Comparison of ENCODE assay signal across 6 fruit fly cellular contexts in genomic region chr3R:21619117-21619650, dm6.
TF ChIP-seq lines count a peak whose summit lies in the region.

InR (minus strand) TSS chr3R:21619321.

- peak; percentile 98 for TF ChIP-seq CTCF in S2 (optimal IDR thresholded peaks at IDR 0.05; lab: Kevin White, UChicago)
- TF ChIP-seq CTCF in whole organism, embryonic (GFP tag; optimal IDR thresholded peaks at IDR 0.05; lab: Kevin White, UChicago): peak; percentile 99

TF ChIP-seq in whole organism, adult, 20 proteins besides CTCF, POLR2A, EP300 and RAD21 (continues in another document):
- TF ChIP-seq CG7101 (tag; optimal IDR thresholded peaks at IDR 0.05; lab: Kevin White, UChicago) (peak; percentile 86), CG5204 (GFP tag; optimal IDR thresholded peaks at IDR 0.05; lab: Kevin White, UChicago) (peak; percentile 73), Mnt (GFP tag; optimal IDR thresholded peaks at IDR 0.05; lab: Kevin White, UChicago) (peak; percentile 93), tj (GFP tag; optimal IDR thresholded peaks at IDR 0.05; lab: Kevin White, UChicago) (peak; percentile 44), CG14711 (tag; optimal IDR thresholded peaks at IDR 0.05; lab: Kevin White, UChicago) (peak; percentile 57), ovo (GFP tag; optimal IDR thresholded peaks at IDR 0.05; lab: Kevin White, UChicago) (peak; percentile 89), CG1620 (GFP tag; optimal IDR thresholded peaks at IDR 0.05; lab: Kevin White, UChicago) (peak; percentile 94), kay (GFP tag; lab: Kevin White, UChicago; ENCODE audit: borderline replicate concordance) (no peak), CG7045 (GFP tag; optimal IDR thresholded peaks at IDR 0.05; lab: Kevin White, UChicago) (peak; percentile 75), toe (GFP tag; optimal IDR thresholded peaks at IDR 0.05; lab: Kevin White, UChicago) (peak; percentile 82), CG11617 (GFP tag; optimal IDR thresholded peaks at IDR 0.05; lab: Kevin White, UChicago) (peak; percentile 53), Clk (GFP tag; optimal IDR thresholded peaks at IDR 0.05; lab: Kevin White, UChicago) (peak; percentile 61), bab1 (GFP tag; optimal IDR thresholded peaks at IDR 0.05; lab: Kevin White, UChicago) (peak; percentile 70), cic (GFP tag; optimal IDR thresholded peaks at IDR 0.05; lab: Kevin White, UChicago) (peak; percentile 85), cnc (optimal IDR thresholded peaks at IDR 0.05; lab: Kevin White, UChicago) (no peak), CG33017 (tag; optimal IDR thresholded peaks at IDR 0.05; lab: Kevin White, UChicago) (peak; percentile 52), pad (GFP tag; optimal IDR thresholded peaks at IDR 0.05; lab: Kevin White, UChicago) (peak; percentile 77), CG12768 (GFP tag; optimal IDR thresholded peaks at IDR 0.05; lab: Kevin White, UChicago) (peak; percentile 86)

TF ChIP-seq in whole organism, embryonic, 481 proteins besides CTCF, POLR2A, EP300 and RAD21 (continues in another document):
- TF ChIP-seq CG2712 (tag; optimal IDR thresholded peaks at IDR 0.05; lab: Kevin White, UChicago) (peak; percentile 52), CG15269 (tag; optimal IDR thresholded peaks at IDR 0.05; lab: Kevin White, UChicago) (peak; percentile 58), eyg (GFP tag; optimal IDR thresholded peaks at IDR 0.05; lab: Kevin White, UChicago) (peak; percentile 74), CG1647 (GFP tag; optimal IDR thresholded peaks at IDR 0.05; lab: Kevin White, UChicago) (peak; percentile 75), CG7963 (GFP tag; IDR thresholded peaks at IDR 0.05; lab: Robert Waterston, UW; ENCODE audit: partially characterized antibody) (no peak), jumu (GFP tag; optimal IDR thresholded peaks at IDR 0.05; lab: Kevin White, UChicago) (peak; percentile 61), Antp (GFP tag; optimal IDR thresholded peaks at IDR 0.05; lab: Kevin White, UChicago) (peak; percentile 79), CG11504 (tag; optimal IDR thresholded peaks at IDR 0.05; lab: Kevin White, UChicago) (peak; percentile 25), dimm (GFP tag; IDR thresholded peaks at IDR 0.05; lab: Robert Waterston, UW) (no peak), pb (GFP tag; optimal IDR thresholded peaks at IDR 0.05; lab: Kevin White, UChicago) (peak; percentile 61), usp (GFP tag; optimal IDR thresholded peaks at IDR 0.05; lab: Kevin White, UChicago) (no peak), so (GFP tag; IDR thresholded peaks at IDR 0.05; lab: Robert Waterston, UW) (no peak), CG10654 (GFP tag; optimal IDR thresholded peaks at IDR 0.05; lab: Kevin White, UChicago) (peak; percentile 66), Dad (GFP tag; optimal IDR thresholded peaks at IDR 0.05; lab: Kevin White, UChicago) (peak; percentile 72), Dip3 (GFP tag; optimal IDR thresholded peaks at IDR 0.05; lab: Kevin White, UChicago) (peak; percentile 65), CG8281 (tag; optimal IDR thresholded peaks at IDR 0.05; lab: Kevin White, UChicago) (no peak), Deaf1 (tag; optimal IDR thresholded peaks at IDR 0.05; lab: Kevin White, UChicago) (peak; percentile 66), CG17802 (tag; optimal IDR thresholded peaks at IDR 0.05; lab: Kevin White, UChicago) (peak; percentile 19), esg (GFP tag; conservative IDR thresholded peaks at IDR 0.05; lab: Robert Waterston, UW) (no peak)

TF ChIP-seq in whole organism, prepupa, 60 proteins besides CTCF, POLR2A, EP300 and RAD21 (continues in another document):
- TF ChIP-seq Lpt (GFP tag; optimal IDR thresholded peaks at IDR 0.05; lab: Kevin White, UChicago) (peak; percentile 46), Hr39 (GFP tag; optimal IDR thresholded peaks at IDR 0.05; lab: Kevin White, UChicago) (peak; percentile 80), CG3032 (tag; optimal IDR thresholded peaks at IDR 0.05; lab: Kevin White, UChicago) (peak; percentile 16), spab (GFP tag; optimal IDR thresholded peaks at IDR 0.05; lab: Kevin White, UChicago) (peak; percentile 19), CG9139 (GFP tag; optimal IDR thresholded peaks at IDR 0.05; lab: Kevin White, UChicago) (peak; percentile 55), CG4318 (GFP tag; optimal IDR thresholded peaks at IDR 0.05; lab: Kevin White, UChicago) (no peak), Hr4 (GFP tag; optimal IDR thresholded peaks at IDR 0.05; lab: Kevin White, UChicago) (peak; percentile 39), Eip93F (GFP tag; optimal IDR thresholded peaks at IDR 0.05; lab: Kevin White, UChicago) (no peak), Sox14 (GFP tag; optimal IDR thresholded peaks at IDR 0.05; lab: Kevin White, UChicago) (peak; percentile 66), pdm3 (GFP tag; optimal IDR thresholded peaks at IDR 0.05; lab: Kevin White, UChicago) (peak; percentile 55), Met (GFP tag; optimal IDR thresholded peaks at IDR 0.05; lab: Kevin White, UChicago) (peak; percentile 73), Eip78C (GFP tag; lab: Kevin White, UChicago) (peak; percentile 83), ss (GFP tag; optimal IDR thresholded peaks at IDR 0.05; lab: Kevin White, UChicago) (peak; percentile 60 to 68), CG6276 (GFP tag; optimal IDR thresholded peaks at IDR 0.05; lab: Kevin White, UChicago) (no peak), fd59A (GFP tag; optimal IDR thresholded peaks at IDR 0.05; lab: Kevin White, UChicago) (no peak), acj6 (GFP tag; optimal IDR thresholded peaks at IDR 0.05; lab: Kevin White, UChicago) (peak; percentile 49), net (GFP tag; optimal IDR thresholded peaks at IDR 0.05; lab: Kevin White, UChicago) (peak; percentile 64), CG34406 (GFP tag; optimal IDR thresholded peaks at IDR 0.05; lab: Kevin White, UChicago) (peak; percentile 35), Ets21C (GFP tag; optimal IDR thresholded peaks at IDR 0.05; lab: Kevin White, UChicago) (peak; percentile 55)

TF ChIP-seq in whole organism, pupa, 21 proteins besides CTCF, POLR2A, EP300 and RAD21:
- peak; percentile 66 for TF ChIP-seq Snoo (tag; optimal IDR thresholded peaks at IDR 0.05; lab: Kevin White, UChicago)
- TF ChIP-seq CG17806 (tag; optimal IDR thresholded peaks at IDR 0.05; lab: Kevin White, UChicago): no peak
- TF ChIP-seq CG10348 (GFP tag; IDR thresholded peaks at IDR 0.05; lab: Robert Waterston, UW): no peak
- no peak for TF ChIP-seq CG9948 (tag; optimal IDR thresholded peaks at IDR 0.05; lab: Kevin White, UChicago)
- TF ChIP-seq CG32121 (GFP tag; IDR thresholded peaks at IDR 0.05; lab: Robert Waterston, UW): no peak
- TF ChIP-seq Ets98B (GFP tag; IDR thresholded peaks at IDR 0.05; lab: Robert Waterston, UW): no peak
- no peak for TF ChIP-seq CG12605 (GFP tag; IDR thresholded peaks at IDR 0.05; lab: Robert Waterston, UW)
- TF ChIP-seq fd96Ca (GFP tag; IDR thresholded peaks at IDR 0.05; lab: Robert Waterston, UW): no peak
- peak; percentile 20 for TF ChIP-seq CG13204 (GFP tag; optimal IDR thresholded peaks at IDR 0.05; lab: Kevin White, UChicago)
- TF ChIP-seq rn (GFP tag; IDR thresholded peaks at IDR 0.05; lab: Robert Waterston, UW): no peak
- peak; percentile 22 for TF ChIP-seq CG34367 (tag; optimal IDR thresholded peaks at IDR 0.05; lab: Kevin White, UChicago)
- no peak for TF ChIP-seq D1 (tag; optimal IDR thresholded peaks at IDR 0.05; lab: Kevin White, UChicago)
- TF ChIP-seq CG15710 (tag; optimal IDR thresholded peaks at IDR 0.05; lab: Kevin White, UChicago): peak; percentile 14
- TF ChIP-seq CG14655 (GFP tag; optimal IDR thresholded peaks at IDR 0.05; lab: Kevin White, UChicago): no peak
- TF ChIP-seq Pif1B (GFP tag; optimal IDR thresholded peaks at IDR 0.05; lab: Kevin White, UChicago): no peak
- no peak for TF ChIP-seq CG8301 (tag; optimal IDR thresholded peaks at IDR 0.05; lab: Kevin White, UChicago)
- TF ChIP-seq CG4496 (GFP tag; IDR thresholded peaks at IDR 0.05; lab: Robert Waterston, UW): no peak
- TF ChIP-seq CG8159 (tag; optimal IDR thresholded peaks at IDR 0.05; lab: Kevin White, UChicago): peak; percentile 3
- TF ChIP-seq EcR (GFP tag; optimal IDR thresholded peaks at IDR 0.05; lab: Kevin White, UChicago): peak; percentile 70
- TF ChIP-seq Pif1A (GFP tag; optimal IDR thresholded peaks at IDR 0.05; lab: Kevin White, UChicago): peak; percentile 39
- TF ChIP-seq gl (tag; optimal IDR thresholded peaks at IDR 0.05; lab: Kevin White, UChicago): peak; percentile 9

TF ChIP-seq in whole organism, wandering third instar larva, 38 proteins besides CTCF, POLR2A, EP300 and RAD21 (continues in another document):
- TF ChIP-seq jim (GFP tag; optimal IDR thresholded peaks at IDR 0.05; lab: Kevin White, UChicago) (peak; percentile 63), foxo (GFP tag; optimal IDR thresholded peaks at IDR 0.05; lab: Kevin White, UChicago) (peak; percentile 38 to 88), N (GFP tag; optimal IDR thresholded peaks at IDR 0.05; lab: Kevin White, UChicago) (no peak), GATAd (GFP tag; optimal IDR thresholded peaks at IDR 0.05; lab: Kevin White, UChicago) (peak; percentile 42), Mio (GFP tag; optimal IDR thresholded peaks at IDR 0.05; lab: Kevin White, UChicago) (no peak), Vsx2 (GFP tag; optimal IDR thresholded peaks at IDR 0.05; lab: Kevin White, UChicago; ENCODE audit: partially characterized antibody) (no peak), dmrt93B (GFP tag; optimal IDR thresholded peaks at IDR 0.05; lab: Kevin White, UChicago) (peak; percentile 59), Dif (GFP tag; optimal IDR thresholded peaks at IDR 0.05; lab: Kevin White, UChicago; ENCODE audit: partially characterized antibody) (peak; percentile 60), CG9705 (GFP tag; optimal IDR thresholded peaks at IDR 0.05; lab: Kevin White, UChicago) (peak; percentile 42), woc (GFP tag; optimal IDR thresholded peaks at IDR 0.05; lab: Kevin White, UChicago) (peak; percentile 33), h (GFP tag; optimal IDR thresholded peaks at IDR 0.05; lab: Kevin White, UChicago) (peak; percentile 87), sv (GFP tag; optimal IDR thresholded peaks at IDR 0.05; lab: Kevin White, UChicago) (peak; percentile 55), fru (GFP tag; optimal IDR thresholded peaks at IDR 0.05; lab: Kevin White, UChicago) (peak; percentile 79), dl (GFP tag; optimal IDR thresholded peaks at IDR 0.05; lab: Kevin White, UChicago; ENCODE audit: insufficient read depth in 1 of 2, partially characterized antibody in 2 of 2) (peak; percentile 3 to 48), OdsH (GFP tag; optimal IDR thresholded peaks at IDR 0.05; lab: Kevin White, UChicago) (peak; percentile 79), HLH106 (tag; optimal IDR thresholded peaks at IDR 0.05; lab: Kevin White, UChicago) (peak; percentile 66), Hr83 (GFP tag; optimal IDR thresholded peaks at IDR 0.05; lab: Kevin White, UChicago; ENCODE audit: poor library complexity, severe bottlenecking) (peak; percentile 98), Myc (optimal IDR thresholded peaks at IDR 0.05; lab: Kevin White, UChicago) (peak; percentile 36), pan (optimal IDR thresholded peaks at IDR 0.05; lab: Kevin White, UChicago) (no peak), ey (GFP tag; optimal IDR thresholded peaks at IDR 0.05; lab: Kevin White, UChicago) (peak; percentile 61), rgr (GFP tag; optimal IDR thresholded peaks at IDR 0.05; lab: Kevin White, UChicago) (peak; percentile 87), sage (GFP tag; optimal IDR thresholded peaks at IDR 0.05; lab: Kevin White, UChicago) (peak; percentile 27), CG32264 (GFP tag; optimal IDR thresholded peaks at IDR 0.05; lab: Kevin White, UChicago) (peak; percentile 55)
